Worm (Caenorhabditis elegans): ENCODE measurements around the gene F22B3.8.

ce11 chrIV:11467413-11467812 is 42.7 kb upstream of the F22B3.8 start, which contains the start of gene C10C6.7:
- TF ChIP-seq flt-1 (GFP tag; IDR thresholded peaks at IDR 0.05) (no peak), ref-1 (GFP tag; conservative IDR thresholded peaks at IDR 0.05) (no peak), klf-2 (GFP tag; conservative IDR thresholded peaks at IDR 0.05) (no peak), ztf-29 (GFP tag; IDR thresholded peaks at IDR 0.05) (no peak), med-1 (GFP tag; optimal IDR thresholded peaks at IDR 0.05; ENCODE audit: insufficient read depth) (no peak), tab-1 (GFP tag; IDR thresholded peaks at IDR 0.05) (no peak), ztf-23 (GFP tag; IDR thresholded peaks at IDR 0.05) (no peak), T22C8.4 (GFP tag; IDR thresholded peaks at IDR 0.05) (no peak)

Data from whole organism, midembryonic.